Fruit fly (Drosophila melanogaster) whole organism, embryonic: ENCODE results near the gene Ctr9.

Experiments
- Blimp-1 ChIP-seq: fragments of 200-800 bp; sonication (Bioruptor generic); optimal IDR thresholded peaks from 3 replicates; lab custom pipeline; 2018; ENCODE audit warnings: missing biosample characterization, missing genetic modification characterization, mild to moderate bottlenecking, moderate library complexity, missing genetic modification reagents
- CG10431 ChIP-seq: fragments of 200-800 bp; sonication (Bioruptor generic); optimal IDR thresholded peaks from 3 replicates; lab custom pipeline; 2018; ENCODE audit warnings: missing biosample characterization, mild to moderate bottlenecking, missing genetic modification characterization
- CG10543 ChIP-seq: fragments of 200-800 bp; sonication (Bioruptor generic); optimal IDR thresholded peaks from 3 replicates; lab custom pipeline; 2017; ENCODE audit warnings: missing biosample characterization, mild to moderate bottlenecking, missing genetic modification characterization, moderate library complexity
- CG11560 ChIP-seq: fragments of 200-800 bp; sonication (Bioruptor generic); IDR thresholded peaks from 3 replicates; pipeline ENCODE4 v1.3.6; 2022; ENCODE audit warnings: missing biosample characterization, missing genetic modification characterization
- CG12104 ChIP-seq: fragments of 200-800 bp; sonication (Bioruptor generic); optimal IDR thresholded peaks from 3 replicates; lab custom pipeline; 2016; ENCODE audit warnings: missing biosample characterization, missing genetic modification characterization
- CG12391 ChIP-seq: fragments of 200-800 bp; sonication (Bioruptor generic); optimal IDR thresholded peaks from 3 replicates; lab custom pipeline; 2018; ENCODE audit warnings: missing biosample characterization, mild to moderate bottlenecking, missing genetic modification characterization, moderate library complexity
- CG13296 ChIP-seq: fragments of 200-800 bp; sonication (Bioruptor generic); optimal IDR thresholded peaks from 3 replicates; lab custom pipeline; 2018; ENCODE audit warnings: missing biosample characterization, mild to moderate bottlenecking, missing genetic modification characterization
- CG14441 ChIP-seq: fragments of 200-800 bp; sonication (Bioruptor generic); IDR thresholded peaks from 2 replicates; pipeline ENCODE4 v1.3.6; 2022; ENCODE audit warnings: missing biosample characterization, missing genetic modification characterization
- CG15269 ChIP-seq: fragments of 200-800 bp; sonication (Bioruptor generic); optimal IDR thresholded peaks from 2 replicates; lab custom pipeline; 2018; ENCODE audit warnings: missing biosample characterization, mild to moderate bottlenecking, missing genetic modification characterization, moderate library complexity
- CG15601 ChIP-seq: fragments of 200-800 bp; sonication (Bioruptor generic); optimal IDR thresholded peaks from 3 replicates; lab custom pipeline; 2019; ENCODE audit warnings: missing biosample characterization, mild to moderate bottlenecking, missing genetic modification characterization, moderate library complexity
- CG30020 ChIP-seq: fragments of 200-800 bp; optimal IDR thresholded peaks from 2 replicates; lab custom pipeline; 2019; ENCODE audit warnings: missing biosample characterization, mild to moderate bottlenecking, missing genetic modification characterization, moderate library complexity
- CG32532 ChIP-seq: fragments of 200-800 bp; sonication (Bioruptor generic); IDR thresholded peaks from 2 replicates; pipeline ENCODE4 v1.3.6; 2022; ENCODE audit warnings: missing biosample characterization, missing genetic modification characterization
- CG6683 ChIP-seq: fragments of 200-800 bp; sonication (Bioruptor generic); optimal IDR thresholded peaks from 2 replicates; lab custom pipeline; 2017; ENCODE audit warnings: missing biosample characterization, mild to moderate bottlenecking, missing genetic modification characterization, missing genetic modification reagents
- CG6791 ChIP-seq: fragments of 200-800 bp; sonication (Bioruptor generic); IDR thresholded peaks from 3 replicates; pipeline ENCODE4 v1.3.6; 2022; ENCODE audit warnings: missing biosample characterization, missing genetic modification characterization; ENCODE audit not compliant: partially characterized antibody
- CG7271 ChIP-seq: fragments of 200-800 bp; sonication (Bioruptor generic); optimal IDR thresholded peaks from 2 replicates; lab custom pipeline; 2018; ENCODE audit warnings: missing biosample characterization, mild to moderate bottlenecking, missing genetic modification characterization, moderate library complexity
- CG9932 ChIP-seq: fragments of 200-800 bp; sonication (Bioruptor generic); IDR thresholded peaks from 2 replicates; pipeline ENCODE4 v1.3.6; 2022; ENCODE audit warnings: missing biosample characterization, missing genetic modification characterization
- CrebB ChIP-seq: fragments of 200-800 bp; sonication (Bioruptor generic); optimal IDR thresholded peaks from 3 replicates; lab custom pipeline; 2018; ENCODE audit warnings: missing biosample characterization, mild to moderate bottlenecking, missing genetic modification characterization
- Dll ChIP-seq: fragments of 200-800 bp; sonication (Bioruptor generic); IDR thresholded peaks from 4 replicates; pipeline ENCODE4 v1.3.6; 2022; ENCODE audit warnings: missing biosample characterization, missing genetic modification characterization; ENCODE audit not compliant: partially characterized antibody
- Drgx ChIP-seq: fragments of 200-800 bp; sonication (Bioruptor generic); IDR thresholded peaks from 2 replicates; pipeline ENCODE4 v1.3.6; 2022; ENCODE audit warnings: missing biosample characterization, missing genetic modification characterization
- Fer3 ChIP-seq: fragments of 200-800 bp; sonication (Bioruptor generic); optimal IDR thresholded peaks from 2 replicates; lab custom pipeline; 2018; ENCODE audit warnings: missing biosample characterization, mild to moderate bottlenecking, missing genetic modification characterization, moderate library complexity
- HLHmδ ChIP-seq: fragments of 200-800 bp; sonication (Bioruptor generic); optimal IDR thresholded peaks from 2 replicates; lab custom pipeline; 2018; ENCODE audit warnings: missing biosample characterization, mild to moderate bottlenecking, missing genetic modification characterization, moderate library complexity
- Hand ChIP-seq: fragments of 200-800 bp; sonication (Bioruptor generic); optimal IDR thresholded peaks from 2 replicates; lab custom pipeline; 2017; ENCODE audit warnings: mild to moderate bottlenecking, missing biosample characterization, missing genetic modification reagents, missing genetic modification characterization
- Lhr ChIP-seq: fragments of 200-800 bp; sonication (Bioruptor generic); optimal IDR thresholded peaks from 3 replicates; lab custom pipeline; 2017; ENCODE audit warnings: mild to moderate bottlenecking, missing biosample characterization, missing genetic modification reagents, missing genetic modification characterization
- MESR4 ChIP-seq: fragments of 200-800 bp; sonication (Bioruptor generic); optimal IDR thresholded peaks from 2 replicates; lab custom pipeline; 2018; ENCODE audit warnings: missing biosample characterization, mild to moderate bottlenecking, missing genetic modification characterization, moderate library complexity
- MTF-1 ChIP-seq: fragments of 200-800 bp; sonication (Bioruptor generic); optimal IDR thresholded peaks from 2 replicates; lab custom pipeline; 2018; ENCODE audit warnings: missing biosample characterization, mild to moderate bottlenecking, missing genetic modification characterization, borderline replicate concordance
- Mad ChIP-seq: fragments of 200-800 bp; sonication (Bioruptor generic); optimal IDR thresholded peaks from 2 replicates; lab custom pipeline; 2016; ENCODE audit warnings: missing biosample characterization, missing genetic modification characterization
- Neu2 ChIP-seq: fragments of 200-800 bp; sonication (Bioruptor generic); optimal IDR thresholded peaks from 3 replicates; lab custom pipeline; 2016; ENCODE audit warnings: missing biosample characterization, missing genetic modification characterization, borderline replicate concordance
- Ravus ChIP-seq: fragments of 200-800 bp; sonication (Bioruptor generic); IDR thresholded peaks from 2 replicates; pipeline ENCODE4 v1.3.6; 2022; ENCODE audit warnings: missing biosample characterization, missing genetic modification characterization
- Six4 ChIP-seq: fragments of 200-800 bp; sonication (Bioruptor generic); optimal IDR thresholded peaks from 2 replicates; lab custom pipeline; 2016; ENCODE audit warnings: missing biosample characterization, missing genetic modification characterization
- Ssrp ChIP-seq: fragments of 200-800 bp; sonication (Bioruptor generic); optimal IDR thresholded peaks from 2 replicates; lab custom pipeline; 2018; ENCODE audit warnings: missing biosample characterization, mild to moderate bottlenecking, missing genetic modification characterization, moderate library complexity
- ap ChIP-seq: fragments of 200-800 bp; sonication (Bioruptor generic); IDR thresholded peaks from 2 replicates; pipeline ENCODE4 v1.3.6; 2022; ENCODE audit warnings: missing biosample characterization, missing genetic modification characterization
- ase ChIP-seq: fragments of 200-800 bp; sonication (Bioruptor generic); IDR thresholded peaks from 3 replicates; pipeline ENCODE4 v1.3.6; 2022; ENCODE audit warnings: missing biosample characterization, missing genetic modification characterization
- bcd ChIP-seq: fragments of 200-800 bp; sonication (Bioruptor generic); optimal IDR thresholded peaks from 2 replicates; lab custom pipeline; 2017; ENCODE audit warnings: missing biosample characterization, mild to moderate bottlenecking, missing genetic modification characterization
- chinmo ChIP-seq: fragments of 200-800 bp; sonication (Bioruptor generic); IDR thresholded peaks from 4 replicates; pipeline ENCODE4 v1.3.6; 2022; ENCODE audit warnings: missing biosample characterization, missing genetic modification characterization; ENCODE audit not compliant: partially characterized antibody
- chm ChIP-seq: fragments of 200-800 bp; sonication (Bioruptor generic); IDR thresholded peaks from 2 replicates; pipeline ENCODE4 v1.3.6; 2022; ENCODE audit warnings: missing biosample characterization, missing genetic modification characterization
- crol ChIP-seq: fragments of 200-800 bp; sonication (Bioruptor generic); IDR thresholded peaks from 2 replicates; pipeline ENCODE4 v1.3.6; 2022; ENCODE audit warnings: missing biosample characterization, missing genetic modification characterization
- dpn ChIP-seq, 2 experiments: fragments of 200-800 bp; sonication (Bioruptor generic); optimal IDR thresholded peaks; 3 replicates each; lab custom pipeline; 2016; ENCODE audit warnings: missing biosample characterization in 2 of 2, missing genetic modification characterization in 2 of 2
- dysf ChIP-seq: fragments of 200-800 bp; sonication (Bioruptor generic); IDR thresholded peaks from 3 replicates; pipeline ENCODE4 v1.3.6; 2022; ENCODE audit warnings: missing biosample characterization, missing genetic modification characterization
- ems ChIP-seq: fragments of 200-800 bp; sonication (Bioruptor generic); optimal IDR thresholded peaks from 3 replicates; lab custom pipeline; 2016; ENCODE audit warnings: missing biosample characterization, missing genetic modification characterization
- gsb-n ChIP-seq: fragments of 200-800 bp; sonication (Bioruptor generic); optimal IDR thresholded peaks from 3 replicates; lab custom pipeline; 2018; ENCODE audit warnings: missing biosample characterization, mild to moderate bottlenecking, missing genetic modification characterization
- hth ChIP-seq: fragments of >200 bp; optimal IDR thresholded peaks from 2 replicates; lab custom pipeline; 2017; ENCODE audit warnings: inconsistent platforms
- insv ChIP-seq, 2 experiments: fragments of 200-800 bp; sonication (Bioruptor generic); optimal IDR thresholded peaks; 3 replicates each; lab custom pipeline; 2016 to 2018; ENCODE audit warnings: missing biosample characterization in 2 of 2, missing genetic modification characterization in 2 of 2
- nerfin-1 ChIP-seq: fragments of 200-800 bp; sonication (Bioruptor generic); optimal IDR thresholded peaks from 3 replicates; lab custom pipeline; 2019; ENCODE audit warnings: missing biosample characterization, mild to moderate bottlenecking, missing genetic modification characterization, moderate library complexity
- nerfin-2 ChIP-seq: fragments of 200-800 bp; sonication (Bioruptor generic); IDR thresholded peaks from 2 replicates; pipeline ENCODE4 v1.3.6; 2022; ENCODE audit warnings: missing biosample characterization, missing genetic modification characterization; ENCODE audit not compliant: partially characterized antibody
- pum ChIP-seq: fragments of 200-800 bp; sonication (Bioruptor generic); optimal IDR thresholded peaks from 2 replicates; lab custom pipeline; 2016; ENCODE audit warnings: missing biosample characterization, missing genetic modification characterization
- sqz ChIP-seq: fragments of 200-800 bp; sonication (Bioruptor generic); optimal IDR thresholded peaks from 3 replicates; lab custom pipeline; 2018; ENCODE audit warnings: missing biosample characterization, mild to moderate bottlenecking, missing genetic modification characterization
- stc ChIP-seq: fragments of 200-800 bp; sonication (Bioruptor generic); IDR thresholded peaks from 2 replicates; pipeline ENCODE4 v1.3.6; 2022; ENCODE audit warnings: missing biosample characterization, missing genetic modification characterization
- tna ChIP-seq: fragments of 200-800 bp; sonication (Bioruptor generic); IDR thresholded peaks from 2 replicates; pipeline ENCODE4 v1.3.6; 2022; ENCODE audit warnings: missing biosample characterization, missing genetic modification characterization; ENCODE audit not compliant: partially characterized antibody
- wdn ChIP-seq: fragments of 200-800 bp; sonication (Bioruptor generic); IDR thresholded peaks from 2 replicates; pipeline ENCODE4 v1.3.6; 2022; ENCODE audit warnings: missing biosample characterization, missing genetic modification characterization

Ctr9 gene

DNA sequence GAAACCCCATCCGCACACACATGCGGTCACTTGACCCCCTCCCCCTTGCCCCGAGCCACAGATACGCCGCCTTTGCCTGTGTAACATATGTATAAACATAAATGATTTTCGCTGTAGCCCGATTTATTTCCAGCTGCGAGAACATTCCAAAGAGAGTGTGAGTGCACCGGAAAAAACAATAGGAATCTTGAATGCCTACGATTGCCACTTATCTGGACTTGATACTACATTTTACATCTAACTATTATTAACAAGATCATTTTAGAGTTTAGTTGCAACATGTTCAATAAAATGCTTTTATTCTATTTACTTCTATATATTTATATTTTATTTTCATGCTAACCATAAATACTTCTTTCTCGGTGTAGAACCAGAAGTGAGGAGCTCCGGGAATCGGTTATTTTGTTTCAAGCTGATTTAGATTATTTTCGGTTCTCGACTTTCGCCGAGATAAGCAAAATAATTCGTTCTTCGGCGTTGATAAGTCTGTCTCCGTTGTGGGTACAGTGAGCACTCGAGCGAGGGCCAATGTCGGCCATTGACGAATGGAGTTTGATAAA lies 6.9 kb upstream of the Ctr9 start (continued):
- TF ChIP-seq CrebB (tag; lab: Kevin White, UChicago) (peak; percentile 58), ase (GFP tag; lab: Robert Waterston, UW) (peak; percentile 74; the same call in 2 of the 3 replicates), tna (GFP tag; lab: Robert Waterston, UW) (no peak; the same call in 1 of the 2 replicates), insv (GFP tag; optimal IDR thresholded peaks at IDR 0.05; lab: Kevin White, UChicago) (peak in 1 of 2 experiments; percentile 30), gsb-n (tag; lab: Kevin White, UChicago) (peak; percentile 89), bcd (peak; percentile 79), wdn (GFP tag; lab: Robert Waterston, UW) (peak; percentile 67), Ravus (GFP tag; lab: Robert Waterston, UW) (peak; percentile 13; the same call in 1 of the 2 replicates), Six4 (GFP tag; lab: Kevin White, UChicago) (peak; percentile 80), Ssrp (peak; percentile 82), CG12104 (GFP tag; lab: Kevin White, UChicago) (peak; percentile 60), sqz (no peak), HLHmδ (no peak), MTF-1 (GFP tag; lab: Kevin White, UChicago) (peak; percentile 21), Fer3 (tag; lab: Kevin White, UChicago) (peak; percentile 81), Mad (GFP tag; lab: Kevin White, UChicago) (peak; percentile 25), Lhr (GFP tag; lab: Kevin White, UChicago) (peak; percentile 61), CG12391 (tag; lab: Kevin White, UChicago) (peak; percentile 92), pum (peak; percentile 2), CG14441 (GFP tag; lab: Robert Waterston, UW) (peak; percentile 71), CG30020 (tag; lab: Kevin White, UChicago) (peak; percentile 41), dysf (GFP tag; lab: Robert Waterston, UW) (peak; percentile 79), nerfin-2 (GFP tag; lab: Robert Waterston, UW) (no peak), ap (GFP tag; lab: Robert Waterston, UW) (peak; percentile 45), CG10431 (GFP tag; lab: Kevin White, UChicago) (peak; percentile 70), CG6791 (GFP tag; lab: Robert Waterston, UW) (no peak), CG9932 (peak; percentile 68), chm (GFP tag; lab: Robert Waterston, UW) (peak; percentile 74; the same call in 1 of the 2 replicates), crol (GFP tag; lab: Robert Waterston, UW) (peak; percentile 85), CG6683 (GFP tag; lab: Kevin White, UChicago) (peak; percentile 32), CG13296 (GFP tag; lab: Kevin White, UChicago) (peak; percentile 30), CG11560 (tag; lab: Robert Waterston, UW) (0 out of 3 replicates have a peak, but pooled peaks have one; percentile 48), CG32532 (GFP tag; lab: Robert Waterston, UW) (peak; percentile 79), chinmo (no peak), Neu2 (GFP tag; lab: Kevin White, UChicago) (no peak), MESR4 (GFP tag; lab: Kevin White, UChicago) (no peak), CG15269 (peak; percentile 78), hth (lab: Kevin White, UChicago) (no peak), CG15601 (tag; lab: Kevin White, UChicago) (peak; percentile 86), Blimp-1 (peak; percentile 91), Hand (GFP tag; lab: Kevin White, UChicago) (peak; percentile 66), Dll (GFP tag; lab: Robert Waterston, UW) (no peak), Drgx (GFP tag; lab: Robert Waterston, UW) (peak; percentile 23; the same call in 1 of the 2 replicates), CG10543 (GFP tag; lab: Kevin White, UChicago) (peak; percentile 85), CG7271 (no peak), nerfin-1 (tag; lab: Kevin White, UChicago) (peak; percentile 78), ems (GFP tag; lab: Kevin White, UChicago) (no peak), dpn (GFP tag; optimal IDR thresholded peaks at IDR 0.05; lab: Kevin White, UChicago) (peak; percentile 12 to 81), stc (GFP tag; lab: Robert Waterston, UW) (peak; percentile 74)
